Fruit fly (Drosophila melanogaster): Measurements from ENCODE around the gene alphaTub85E.
A peak's percentile ranks its signal among the peaks of the same experiment; 100 is the strongest.

Gene alphaTub85E

DNA sequence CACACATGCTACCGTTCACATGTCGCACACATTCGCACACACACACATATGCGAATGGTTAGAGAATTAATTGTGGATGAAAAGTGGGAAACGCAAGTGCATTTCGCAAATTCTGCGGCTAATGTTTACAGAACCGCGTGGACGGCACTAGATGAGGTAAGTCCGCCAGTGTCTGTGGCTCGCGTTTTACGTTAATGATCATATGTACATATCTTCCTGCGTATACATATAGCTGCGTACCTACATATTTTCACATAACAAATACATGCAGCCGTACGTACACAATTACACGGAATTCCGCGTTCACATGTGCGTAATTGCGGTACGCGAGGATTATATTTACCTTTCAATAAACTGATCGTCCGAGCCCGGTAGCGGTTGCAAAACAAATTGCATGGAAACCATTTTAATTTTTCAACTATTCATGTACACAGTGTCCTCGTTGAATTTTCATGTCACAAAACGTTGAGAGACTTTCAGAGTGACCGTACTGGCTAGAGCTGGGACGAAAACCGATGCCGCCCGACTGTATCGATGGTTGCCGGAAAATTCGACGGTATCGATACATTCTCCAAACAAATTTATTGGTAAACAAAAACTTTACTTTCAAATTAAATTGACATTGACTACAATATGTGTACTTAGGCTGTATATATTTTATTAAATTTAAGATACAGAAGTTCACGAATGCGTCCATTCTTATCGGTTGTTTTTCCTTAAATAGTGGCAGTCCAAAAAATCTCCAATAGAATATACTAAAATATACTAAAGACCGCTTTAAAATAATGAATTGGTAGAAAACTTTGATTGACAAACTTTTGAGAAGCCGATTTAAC, 7.7 kb downstream of the alphaTub85E start, which contains the start of gene hyd (continued):
- TF ChIP-seq CG18599 (GFP tag; optimal IDR thresholded peaks at IDR 0.05) (no peak), CG9817 (tag; optimal IDR thresholded peaks at IDR 0.05) (no peak), Dref (GFP tag; IDR thresholded peaks at IDR 0.05) (peak; percentile 89), pnt (GFP tag; optimal IDR thresholded peaks at IDR 0.05) (no peak), ewg (GFP tag; optimal IDR thresholded peaks at IDR 0.05) (no peak), CG15696 (tag; optimal IDR thresholded peaks at IDR 0.05) (no peak), Blimp-1 (GFP tag; optimal IDR thresholded peaks at IDR 0.05) (no peak), CG8478 (optimal IDR thresholded peaks at IDR 0.05) (peak; percentile 84), Trl (optimal IDR thresholded peaks at IDR 0.05) (no peak), Trl (GFP tag; optimal IDR thresholded peaks at IDR 0.05) (no peak), CG7839 (tag; optimal IDR thresholded peaks at IDR 0.05) (no peak), CG1024 (GFP tag; IDR thresholded peaks at IDR 0.05) (no peak), CG2889 (GFP tag; IDR thresholded peaks at IDR 0.05) (no peak), CG4730 (GFP tag; IDR thresholded peaks at IDR 0.05) (no peak), CG2129 (GFP tag; IDR thresholded peaks at IDR 0.05; ENCODE audit: partially characterized antibody) (peak; percentile 77), sqz (GFP tag; optimal IDR thresholded peaks at IDR 0.05) (no peak), CG9876 (GFP tag; optimal IDR thresholded peaks at IDR 0.05) (no peak), BEAF-32 (GFP tag; optimal IDR thresholded peaks at IDR 0.05) (peak; percentile 92), CG11398 (GFP tag; optimal IDR thresholded peaks at IDR 0.05) (no peak), tx (GFP tag; optimal IDR thresholded peaks at IDR 0.05) (no peak), maf-S (GFP tag; optimal IDR thresholded peaks at IDR 0.05) (no peak), CG34224 (GFP tag; IDR thresholded peaks at IDR 0.05; ENCODE audit: partially characterized antibody) (peak; percentile 74), Dad (GFP tag; optimal IDR thresholded peaks at IDR 0.05) (no peak), Neu2 (GFP tag; optimal IDR thresholded peaks at IDR 0.05; ENCODE audit: borderline replicate concordance) (no peak), run (tag; optimal IDR thresholded peaks at IDR 0.05) (no peak), CG12769 (tag; optimal IDR thresholded peaks at IDR 0.05) (no peak), CG4282 (GFP tag; optimal IDR thresholded peaks at IDR 0.05) (no peak), Poxn (GFP tag; IDR thresholded peaks at IDR 0.05) (no peak), lov (optimal IDR thresholded peaks at IDR 0.05) (no peak), lov (GFP tag; IDR thresholded peaks at IDR 0.05) (no peak), CG14965 (GFP tag; optimal IDR thresholded peaks at IDR 0.05; ENCODE audit: borderline replicate concordance) (no peak), CG4328 (GFP tag; optimal IDR thresholded peaks at IDR 0.05) (no peak), CG2712 (tag; optimal IDR thresholded peaks at IDR 0.05) (no peak), CG16813 (GFP tag; IDR thresholded peaks at IDR 0.05; ENCODE audit: partially characterized antibody) (peak; percentile 87), Gug (GFP tag; IDR thresholded peaks at IDR 0.05) (no peak), Stat92E (GFP tag; optimal IDR thresholded peaks at IDR 0.05) (no peak), CG10543 (GFP tag; optimal IDR thresholded peaks at IDR 0.05) (no peak), CG12942 (GFP tag; optimal IDR thresholded peaks at IDR 0.05) (no peak), ind (GFP tag; optimal IDR thresholded peaks at IDR 0.05) (no peak), CG12219 (GFP tag; optimal IDR thresholded peaks at IDR 0.05) (no peak), Jarid2 (GFP tag; optimal IDR thresholded peaks at IDR 0.05) (no peak), lilli (GFP tag; optimal IDR thresholded peaks at IDR 0.05) (no peak), ara (GFP tag; IDR thresholded peaks at IDR 0.05) (no peak), gce (GFP tag; IDR thresholded peaks at IDR 0.05) (no peak), lab (GFP tag; optimal IDR thresholded peaks at IDR 0.05) (no peak), Sry-β (GFP tag; optimal IDR thresholded peaks at IDR 0.05) (no peak), Spps (tag; optimal IDR thresholded peaks at IDR 0.05) (no peak), odd (GFP tag; optimal IDR thresholded peaks at IDR 0.05) (no peak), al (GFP tag; IDR thresholded peaks at IDR 0.05) (no peak), nerfin-1 (tag; optimal IDR thresholded peaks at IDR 0.05) (peak; percentile 89)

Data from whole organism, embryonic.